Worm (Caenorhabditis elegans) whole organism, L4 larva: ENCODE measurements around the gene fbxc-51.

ENCODE experiments used
- F10B5.3 ChIP-seq: sonication (generic microtip); optimal IDR thresholded peaks from 2 replicates; lab custom pipeline; 2016; ENCODE audit warnings: mild to moderate bottlenecking, missing genetic modification characterization, missing compliant biosample characterization
- F44E2.7 ChIP-seq: fragments of 200-800 bp; sonication (Bioruptor generic); IDR thresholded peaks from 2 replicates; pipeline ENCODE4 v2.1.2; 2022; ENCODE audit warnings: missing genetic modification characterization, missing compliant biosample characterization
- R02D3.7 ChIP-seq: fragments of 150-350 bp; sonication (generic microtip); optimal IDR thresholded peaks from 3 replicates; lab custom pipeline; 2014; ENCODE audit warnings: missing biosample characterization, missing genetic modification characterization
- T26A8.4 ChIP-seq: fragments of 200-800 bp; sonication (Bioruptor generic); IDR thresholded peaks from 2 replicates; pipeline ENCODE4 v1.3.6; 2022; ENCODE audit warnings: missing genetic modification characterization, missing compliant biosample characterization
- Y48G9A.11 ChIP-seq: fragments of 200-800 bp; sonication (Bioruptor generic); IDR thresholded peaks from 2 replicates; pipeline ENCODE4 v1.3.6; 2022; ENCODE audit warnings: missing genetic modification reagents, missing genetic modification characterization, missing compliant biosample characterization
- ZK546.5 ChIP-seq, 2 experiments: sonication (generic microtip); optimal IDR thresholded peaks; 2 replicates each; lab custom pipeline; 2017; ENCODE audit warnings: missing biosample characterization in 2 of 2, missing genetic modification characterization in 2 of 2
- aha-1 ChIP-seq: fragments of 150-350 bp; peaks from one replicate; lab custom pipeline; 2014; ENCODE audit warnings: missing biosample characterization, missing genetic modification characterization
- ceh-32 ChIP-seq: sonication (generic microtip); optimal IDR thresholded peaks from 2 replicates; lab custom pipeline; 2016; ENCODE audit warnings: mild to moderate bottlenecking, missing genetic modification characterization, missing compliant biosample characterization; ENCODE audit not compliant: poor library complexity
- ceh-62 ChIP-seq: sonication (generic microtip); optimal IDR thresholded peaks from 2 replicates; lab custom pipeline; 2017; ENCODE audit warnings: missing biosample characterization, missing genetic modification characterization
- ceh-82 ChIP-seq: sonication (generic microtip); optimal IDR thresholded peaks from 2 replicates; lab custom pipeline; 2017; ENCODE audit warnings: missing biosample characterization, missing genetic modification characterization
- cey-2 ChIP-seq: sonication (generic microtip); optimal IDR thresholded peaks from 3 replicates; lab custom pipeline; 2017; ENCODE audit warnings: missing genetic modification characterization, mild to moderate bottlenecking, missing compliant biosample characterization, antibody characterized with exemption, borderline replicate concordance; ENCODE audit not compliant: insufficient read depth
- daf-12 ChIP-seq: fragments of 150-350 bp; optimal IDR thresholded peaks from 2 replicates; lab custom pipeline; 2014; ENCODE audit warnings: missing biosample characterization, missing genetic modification reagents, missing genetic modification characterization
- daf-16 ChIP-seq, 3 experiments: sonication (generic microtip); optimal IDR thresholded peaks; 2 replicates each; lab custom pipeline; 2016 to 2017; ENCODE audit warnings: missing genetic modification characterization in 3 of 3, missing genetic modification reagents in 3 of 3, mild to moderate bottlenecking in 2 of 3, missing compliant biosample characterization in 2 of 3, missing biosample characterization in 1 of 3, moderate library complexity in 1 of 3
- dmd-6 ChIP-seq: fragments of 200-800 bp; sonication (Bioruptor generic); IDR thresholded peaks from 2 replicates; pipeline ENCODE4 v1.3.6; 2022; ENCODE audit warnings: missing genetic modification reagents, missing genetic modification characterization, missing compliant biosample characterization
- dmd-9 ChIP-seq: fragments of 200-800 bp; sonication (Bioruptor generic); IDR thresholded peaks from 2 replicates; pipeline ENCODE4 v1.3.6; 2022; ENCODE audit warnings: missing genetic modification reagents, missing genetic modification characterization, missing compliant biosample characterization
- dpl-1 ChIP-seq: fragments of 150-350 bp; optimal IDR thresholded peaks from 2 replicates; lab custom pipeline; 2014; ENCODE audit warnings: missing biosample characterization, missing genetic modification reagents, missing genetic modification characterization
- dve-1 ChIP-seq: sonication (generic microtip); optimal IDR thresholded peaks from 2 replicates; lab custom pipeline; 2017; ENCODE audit warnings: antibody characterized with exemption, mild to moderate bottlenecking, missing genetic modification characterization, missing compliant biosample characterization; ENCODE audit not compliant: insufficient read depth
- egl-43 ChIP-seq: fragments of 200-800 bp; sonication (Bioruptor generic); IDR thresholded peaks from 2 replicates; pipeline ENCODE4 v1.3.6; 2022; ENCODE audit warnings: missing genetic modification reagents, missing genetic modification characterization, missing compliant biosample characterization
- fos-1 ChIP-seq: fragments of 150-350 bp; optimal IDR thresholded peaks from 2 replicates; lab custom pipeline; 2014; ENCODE audit warnings: missing biosample characterization, missing genetic modification characterization
- hlh-11 ChIP-seq: fragments of 200-800 bp; sonication (Bioruptor generic); optimal IDR thresholded peaks from 2 replicates; lab custom pipeline; 2018; ENCODE audit warnings: mild to moderate bottlenecking, missing genetic modification characterization, missing compliant biosample characterization
- hlh-30 ChIP-seq: sonication (generic microtip); optimal IDR thresholded peaks from 2 replicates; lab custom pipeline; 2017; ENCODE audit warnings: antibody characterized with exemption, mild to moderate bottlenecking, missing genetic modification characterization, missing compliant biosample characterization; ENCODE audit not compliant: insufficient read depth
- lin-13 ChIP-seq: fragments of 150-350 bp; optimal IDR thresholded peaks from 2 replicates; lab custom pipeline; 2014; ENCODE audit warnings: missing biosample characterization, missing genetic modification reagents, missing genetic modification characterization
- lin-29 ChIP-seq: fragments of 200-800 bp; sonication (Bioruptor generic); IDR thresholded peaks from 2 replicates; pipeline ENCODE4 v1.3.6; 2022; ENCODE audit warnings: missing genetic modification reagents, missing genetic modification characterization, missing compliant biosample characterization
- lin-38 ChIP-seq: fragments of 200-800 bp; sonication (Bioruptor generic); IDR thresholded peaks from 2 replicates; pipeline ENCODE4 v1.3.6; 2022; ENCODE audit warnings: missing genetic modification reagents, missing genetic modification characterization, missing compliant biosample characterization
- lsy-2 ChIP-seq, 2 experiments: fragments of 150-350 bp in 1 of 2; sonication (generic microtip) in 1 of 2; optimal IDR thresholded peaks; 2 replicates each; lab custom pipeline; 2014 to 2017; ENCODE audit warnings: missing biosample characterization in 2 of 2, missing genetic modification characterization in 2 of 2
- nhr-10 ChIP-seq: fragments of 150-350 bp; optimal IDR thresholded peaks from 2 replicates; lab custom pipeline; 2014; ENCODE audit warnings: missing biosample characterization, missing genetic modification characterization
- nhr-102 ChIP-seq: sonication (generic microtip); optimal IDR thresholded peaks from 2 replicates; lab custom pipeline; 2016; ENCODE audit warnings: mild to moderate bottlenecking, missing genetic modification characterization, moderate library complexity, missing compliant biosample characterization
- nhr-28 ChIP-seq: fragments of 150-350 bp; optimal IDR thresholded peaks from 2 replicates; lab custom pipeline; 2014; ENCODE audit warnings: missing biosample characterization, missing genetic modification characterization
- nhr-6 ChIP-seq: fragments of 150-350 bp; optimal IDR thresholded peaks from 2 replicates; lab custom pipeline; 2014; ENCODE audit warnings: missing biosample characterization, missing genetic modification characterization
- nhr-76 ChIP-seq: fragments of 150-350 bp; optimal IDR thresholded peaks from 2 replicates; lab custom pipeline; 2014; ENCODE audit warnings: missing biosample characterization, missing genetic modification characterization
- nhr-77 ChIP-seq: fragments of 150-350 bp; optimal IDR thresholded peaks from 2 replicates; lab custom pipeline; 2014; ENCODE audit warnings: missing biosample characterization, missing genetic modification characterization
- pqm-1 ChIP-seq: sonication (generic microtip); optimal IDR thresholded peaks from 2 replicates; lab custom pipeline; 2017; ENCODE audit warnings: missing biosample characterization, missing genetic modification characterization
- saeg-2 ChIP-seq: fragments of 200-800 bp; sonication (Bioruptor generic); IDR thresholded peaks from 2 replicates; pipeline ENCODE4 v1.3.6; 2022; ENCODE audit warnings: missing genetic modification reagents, missing genetic modification characterization, missing compliant biosample characterization
- sdz-12 ChIP-seq: fragments of 200-800 bp; sonication (Bioruptor generic); optimal IDR thresholded peaks from 2 replicates; lab custom pipeline; 2018; ENCODE audit warnings: mild to moderate bottlenecking, missing genetic modification characterization, missing compliant biosample characterization
- set-16 ChIP-seq: fragments of 200-800 bp; sonication (Bioruptor generic); IDR thresholded peaks from 2 replicates; pipeline ENCODE4 v1.3.6; 2022; ENCODE audit warnings: missing genetic modification reagents, missing genetic modification characterization, missing compliant biosample characterization
- snpc-4 ChIP-seq: fragments of 150-350 bp; optimal IDR thresholded peaks from 2 replicates; lab custom pipeline; 2014; ENCODE audit warnings: missing biosample characterization, missing genetic modification characterization
- spr-1 ChIP-seq: sonication (generic microtip); optimal IDR thresholded peaks from 2 replicates; lab custom pipeline; 2016; ENCODE audit warnings: mild to moderate bottlenecking, missing genetic modification characterization, missing compliant biosample characterization
- tag-97 ChIP-seq: fragments of 200-800 bp; sonication (Bioruptor generic); IDR thresholded peaks from 2 replicates; pipeline ENCODE4 v1.3.6; 2022; ENCODE audit warnings: missing genetic modification characterization, missing compliant biosample characterization
- unc-62 ChIP-seq, 3 experiments: fragments of 150-350 bp in 1 of 3; sonication (generic microtip); optimal IDR thresholded peaks in 2 of 3; peaks in 1 of 3; 1 replicate in 1 of 3; 2 replicates in 2 of 3; lab custom pipeline; 2014 to 2017; ENCODE audit warnings: missing biosample characterization in 3 of 3, missing genetic modification characterization in 3 of 3, missing genetic modification reagents in 3 of 3, missing genotype in 1 of 3
- vab-7 ChIP-seq: fragments of 200-800 bp; sonication (Bioruptor generic); IDR thresholded peaks from 2 replicates; pipeline ENCODE4 v1.3.6; 2022; ENCODE audit warnings: missing genetic modification reagents, missing genetic modification characterization, missing compliant biosample characterization
- zfp-3 ChIP-seq: fragments of 200-800 bp; sonication (Bioruptor generic); conservative IDR thresholded peaks from 2 replicates; pipeline ENCODE4 v1.3.6; 2022; ENCODE audit warnings: missing genetic modification reagents, missing genetic modification characterization, missing compliant biosample characterization
- ztf-7 ChIP-seq: fragments of 150-350 bp; optimal IDR thresholded peaks from 2 replicates; lab custom pipeline; 2014; ENCODE audit warnings: missing biosample characterization, missing genetic modification characterization

fbxc-51 gene

ce11 chrII:875739-876138, 7.1 kb downstream of the fbxc-51 start:
- TF ChIP-seq set-16 (peak; percentile 80), vab-7 (GFP tag; lab: Robert Waterston, UW) (no peak), saeg-2 (GFP tag; lab: Robert Waterston, UW) (0 out of 2 replicates have a peak, but pooled peaks have one; percentile 6), ZK546.5 (tag; optimal IDR thresholded peaks at IDR 0.05; lab: Kevin White, UChicago) (no peak)
- TF ChIP-seq, all 104 proteins: peak for 2

- TF ChIP-seq ceh-32 (no peak), dpl-1 (no peak), snpc-4 (no peak), egl-43 (GFP tag; lab: Robert Waterston, UW) (no peak), nhr-77 (peak; percentile 11), vab-7 (GFP tag; lab: Robert Waterston, UW) (no peak), spr-1 (tag; lab: Kevin White, UChicago) (no peak), pqm-1 (peak; percentile 87), R02D3.7 (tag; lab: Kevin White, UChicago) (no peak), hlh-30 (tag; lab: Kevin White, UChicago) (no peak), tag-97 (GFP tag; lab: Robert Waterston, UW) (no peak), nhr-6 (no peak), dve-1 (tag; lab: Kevin White, UChicago) (peak; percentile 9), ceh-82 (tag; lab: Kevin White, UChicago) (no peak), aha-1 (tag; lab: Kevin White, UChicago) (no peak), nhr-76 (tag; lab: Kevin White, UChicago) (no peak), lin-29 (no peak), unc-62 (GFP tag; optimal IDR thresholded peaks at IDR 0.05 in 1 of 2; lab: Kevin White, UChicago) (peak in 1 of 2 experiments; percentile 99), unc-62 (tag; optimal IDR thresholded peaks at IDR 0.05; lab: Kevin White, UChicago) (no peak), T26A8.4 (GFP tag; lab: Robert Waterston, UW) (no peak), cey-2 (tag; lab: Kevin White, UChicago) (no peak), daf-12 (no peak), fos-1 (tag; lab: Kevin White, UChicago) (no peak), dmd-6 (GFP tag; lab: Robert Waterston, UW) (peak; percentile 71), nhr-102 (tag; lab: Kevin White, UChicago) (no peak), zfp-3 (GFP tag; lab: Robert Waterston, UW) (no peak), daf-16 (GFP tag; optimal IDR thresholded peaks at IDR 0.05; lab: Kevin White, UChicago) (no peak), daf-16 (tag; optimal IDR thresholded peaks at IDR 0.05; lab: Kevin White, UChicago) (peak; percentile 42), sdz-12 (GFP tag; lab: Kevin White, UChicago) (no peak), F10B5.3 (no peak), nhr-28 (peak; percentile 54), F44E2.7 (GFP tag; lab: Robert Waterston, UW) (no peak), dmd-9 (GFP tag; lab: Robert Waterston, UW) (no peak), nhr-10 (tag; lab: Kevin White, UChicago) (no peak), lsy-2 (tag; optimal IDR thresholded peaks at IDR 0.05; lab: Kevin White, UChicago) (no peak), lin-38 (GFP tag; lab: Robert Waterston, UW) (no peak), ztf-7 (tag; lab: Kevin White, UChicago) (no peak), Y48G9A.11 (GFP tag; lab: Robert Waterston, UW) (no peak), lin-13 (peak; percentile 20), ceh-62 (no peak), hlh-11 (tag; lab: Kevin White, UChicago) (peak; percentile 47)
Observed at ce11 chrII:880666-881226, 12.1 kb downstream of the fbxc-51 start.
